Fruit fly (Drosophila melanogaster): Measurements from ENCODE around the gene scat.

dm6 chr2L:9388013-9388605, 43.1 kb upstream of the scat start:
- peak; percentile 76 for TF ChIP-seq CG10348 (GFP tag; IDR thresholded peaks at IDR 0.05)
- peak; percentile 92 for TF ChIP-seq CG15710 (tag; optimal IDR thresholded peaks at IDR 0.05)
- peak; percentile 77 for TF ChIP-seq EcR (GFP tag; optimal IDR thresholded peaks at IDR 0.05)
